Worm (Caenorhabditis elegans): ENCODE results near the gene nhr-171.

nhr-171 gene

DNA sequence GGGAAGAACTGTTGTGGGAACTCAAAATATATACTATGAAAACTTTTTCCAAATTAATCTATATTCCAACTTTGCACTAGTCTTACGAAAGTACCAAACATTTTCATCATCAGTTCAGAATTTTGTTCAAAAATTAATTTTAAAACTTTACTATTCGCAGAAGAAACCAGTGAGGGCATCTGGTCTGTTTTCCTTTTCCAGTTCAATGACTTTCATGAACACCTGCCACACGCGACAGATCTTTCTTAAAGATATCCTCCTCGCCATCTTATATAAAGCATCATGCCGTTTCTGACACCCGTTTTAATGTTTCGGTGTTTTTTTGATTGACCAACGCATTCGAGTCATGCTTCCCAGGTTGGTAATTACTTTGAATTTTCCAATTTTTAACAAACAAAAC is 21.4 kb downstream of the nhr-171 start, which contains the start of gene C54F6.3:
TSS of gene C54F6.3 (plus strand) at position 301 of the 400 bp plus-strand sequence.
- TF ChIP-seq Y55F3AM.14 (GFP tag; optimal IDR thresholded peaks at IDR 0.05): no peak
- TF ChIP-seq zag-1 (tag; optimal IDR thresholded peaks at IDR 0.05): no peak
- TF ChIP-seq sem-4 (tag; optimal IDR thresholded peaks at IDR 0.05): no peak
- TF ChIP-seq skn-1 (tag; optimal IDR thresholded peaks at IDR 0.05): no peak
- TF ChIP-seq lin-13 (GFP tag; optimal IDR thresholded peaks at IDR 0.05): no peak
- TF ChIP-seq gmeb-1 (tag; optimal IDR thresholded peaks at IDR 0.05): no peak
- TF ChIP-seq nhr-6 (tag; optimal IDR thresholded peaks at IDR 0.05): no peak
- no peak for TF ChIP-seq mab-5 (tag; optimal IDR thresholded peaks at IDR 0.05)
- no peak for TF ChIP-seq unc-55 (GFP tag; optimal IDR thresholded peaks at IDR 0.05)
- TF ChIP-seq blmp-1 (tag; optimal IDR thresholded peaks at IDR 0.05; ENCODE audit: insufficient read depth): no peak
- no peak for TF ChIP-seq unc-62 (GFP tag; optimal IDR thresholded peaks at IDR 0.05)
- TF ChIP-seq snpc-4 (tag; optimal IDR thresholded peaks at IDR 0.05): no peak
- TF ChIP-seq nhr-129 (tag; optimal IDR thresholded peaks at IDR 0.05): no peak
- TF ChIP-seq nhr-23 (tag; optimal IDR thresholded peaks at IDR 0.05): no peak
- no peak for TF ChIP-seq nhr-10 (tag; optimal IDR thresholded peaks at IDR 0.05)
- TF ChIP-seq lin-39 (tag; optimal IDR thresholded peaks at IDR 0.05): no peak
- TF ChIP-seq mdl-1 (tag; optimal IDR thresholded peaks at IDR 0.05): no peak
- TF ChIP-seq ztf-1 (GFP tag; conservative IDR thresholded peaks at IDR 0.05): no peak
- no peak for TF ChIP-seq fos-1 (tag; optimal IDR thresholded peaks at IDR 0.05)

DNA sequence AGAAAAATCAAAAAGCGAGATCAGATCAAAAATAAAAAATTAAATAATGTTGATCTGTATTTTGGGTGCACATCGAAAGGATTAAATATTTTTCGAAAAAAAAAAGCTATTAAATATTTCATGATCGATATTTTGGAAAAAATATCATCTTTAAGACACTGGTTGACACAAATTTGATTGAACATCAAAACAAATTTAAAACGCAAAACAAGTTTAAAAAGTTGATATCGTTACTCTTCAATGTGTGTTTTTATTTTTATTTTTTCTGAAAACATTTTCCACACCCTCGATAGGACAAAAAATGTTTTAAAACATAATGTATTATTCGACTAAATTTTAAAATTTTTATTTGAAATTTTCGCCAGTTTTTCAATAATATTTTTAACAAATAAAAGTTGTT is 26.5 kb downstream of the nhr-171 start, which contains the start of gene C54F6.12:
TSS of gene C54F6.12 (minus strand) at position 101 of the 400 bp plus-strand sequence.
- TF ChIP-seq elt-1 (tag; optimal IDR thresholded peaks at IDR 0.05): no peak
- TF ChIP-seq gmeb-1 (tag; optimal IDR thresholded peaks at IDR 0.05): no peak
- TF ChIP-seq nhr-23 (tag; optimal IDR thresholded peaks at IDR 0.05): no peak
- TF ChIP-seq ztf-11 (tag; optimal IDR thresholded peaks at IDR 0.05): no peak
- no peak for TF ChIP-seq fos-1 (tag; optimal IDR thresholded peaks at IDR 0.05)
- no peak for TF ChIP-seq ceh-16 (tag; optimal IDR thresholded peaks at IDR 0.05)
- TF ChIP-seq unc-62 (GFP tag; optimal IDR thresholded peaks at IDR 0.05): no peak
- no peak for TF ChIP-seq ZK546.5 (tag; optimal IDR thresholded peaks at IDR 0.05)
- no peak for TF ChIP-seq blmp-1 (tag; optimal IDR thresholded peaks at IDR 0.05; ENCODE audit: insufficient read depth)
- TF ChIP-seq sma-3 (GFP tag; optimal IDR thresholded peaks at IDR 0.05): no peak
- no peak for TF ChIP-seq aly-2 (tag; optimal IDR thresholded peaks at IDR 0.05)
- no peak for TF ChIP-seq Y55F3AM.14 (GFP tag; optimal IDR thresholded peaks at IDR 0.05)
- no peak for TF ChIP-seq C34F6.9 (tag; optimal IDR thresholded peaks at IDR 0.05)
- no peak for TF ChIP-seq nhr-25 (tag; optimal IDR thresholded peaks at IDR 0.05)
- TF ChIP-seq snpc-4 (tag; optimal IDR thresholded peaks at IDR 0.05): no peak
- TF ChIP-seq F13H6.1 (tag; optimal IDR thresholded peaks at IDR 0.05): no peak
- TF ChIP-seq lin-11 (tag; optimal IDR thresholded peaks at IDR 0.05): no peak
- no peak for TF ChIP-seq sma-9 (GFP tag; optimal IDR thresholded peaks at IDR 0.05)
- TF ChIP-seq sma-9 (tag; optimal IDR thresholded peaks at IDR 0.05): no peak
- TF ChIP-seq nhr-21 (tag; optimal IDR thresholded peaks at IDR 0.05): no peak

DNA sequence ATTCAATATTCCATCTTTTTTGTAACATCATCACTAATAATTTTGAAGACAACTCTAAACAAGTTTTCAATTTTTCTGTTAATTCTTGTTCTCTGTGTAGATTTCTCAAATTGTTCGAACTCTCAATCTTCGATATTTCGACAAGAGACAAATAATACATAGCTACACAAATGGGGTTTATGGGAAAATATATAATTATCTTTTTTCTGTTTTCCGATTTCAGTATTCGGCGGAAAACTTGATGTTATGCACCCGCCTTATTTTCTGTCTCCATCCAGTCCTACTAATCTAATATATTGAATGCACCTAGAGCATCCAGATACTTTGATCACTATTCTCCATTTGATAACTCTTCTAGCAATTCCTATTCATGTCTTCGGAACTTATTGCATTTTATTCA is 27.4 kb downstream of the nhr-171 start, which contains the start of gene srh-268:
TSS of gene srh-268 (plus strand) at position 301 of the 400 bp plus-strand sequence.
- no peak for TF ChIP-seq egl-27 (tag; optimal IDR thresholded peaks at IDR 0.05)
- no peak for TF ChIP-seq lin-39 (tag; optimal IDR thresholded peaks at IDR 0.05)
- no peak for TF ChIP-seq alr-1 (tag; optimal IDR thresholded peaks at IDR 0.05)
- TF ChIP-seq Y55F3AM.14 (GFP tag; optimal IDR thresholded peaks at IDR 0.05): no peak
- TF ChIP-seq unc-55 (GFP tag; optimal IDR thresholded peaks at IDR 0.05): no peak

DNA sequence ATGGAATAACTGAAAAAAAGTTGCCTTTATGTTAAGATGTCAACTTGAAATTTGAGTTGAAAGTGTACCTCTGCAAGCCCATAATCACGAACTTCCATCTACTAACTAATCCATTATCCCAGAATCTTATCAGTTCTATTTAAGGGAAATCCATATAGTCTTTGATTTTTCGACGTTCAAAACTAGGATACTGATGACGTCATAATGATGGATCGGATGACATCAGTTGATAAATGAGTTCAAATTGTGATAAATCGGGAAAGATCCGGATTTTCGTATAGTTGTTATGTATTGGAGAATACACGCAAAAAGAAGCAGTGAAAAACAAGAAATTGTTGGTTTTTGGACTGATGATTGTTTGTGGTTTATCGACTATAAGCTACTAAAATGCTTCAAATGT is 32.2 kb downstream of the nhr-171 start:
- TF ChIP-seq fos-1 (tag; optimal IDR thresholded peaks at IDR 0.05) (no peak), sma-9 (GFP tag; optimal IDR thresholded peaks at IDR 0.05) (peak; percentile 2), sma-9 (tag; optimal IDR thresholded peaks at IDR 0.05) (no peak), ama-1 (optimal IDR thresholded peaks at IDR 0.05) (no peak), nhr-21 (tag; optimal IDR thresholded peaks at IDR 0.05) (peak; percentile 69), egl-27 (tag; optimal IDR thresholded peaks at IDR 0.05) (no peak), peb-1 (tag; optimal IDR thresholded peaks at IDR 0.05) (no peak)

DNA sequence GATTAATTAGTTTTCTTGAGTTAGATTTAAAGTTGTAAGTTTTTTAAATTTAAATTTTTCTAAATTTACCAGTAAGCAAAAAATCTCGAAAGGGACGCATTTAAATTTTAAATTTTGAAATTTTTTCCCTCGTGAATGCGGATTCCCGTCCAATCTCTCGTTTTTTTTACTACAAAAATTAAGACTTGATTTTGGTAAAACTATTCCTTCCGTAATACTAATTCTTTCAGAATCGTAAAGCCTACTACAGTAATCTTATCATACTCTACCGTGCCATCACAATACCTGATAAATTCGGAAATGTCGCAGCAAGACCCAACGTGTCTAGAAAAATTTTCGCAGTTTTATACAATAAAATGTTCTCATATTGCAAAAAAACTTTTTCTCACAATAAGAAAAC is 33.6 kb downstream of the nhr-171 start, which contains the start of the genes C54F6.19 and nhx-3:
TSS of gene C54F6.19 (plus strand) at position 301 of the 400 bp plus-strand sequence.
TSS of gene nhx-3 (minus strand) at position 337 of the 400 bp plus-strand sequence.
- no peak for TF ChIP-seq elt-1 (tag; optimal IDR thresholded peaks at IDR 0.05)
